Worm (Caenorhabditis elegans) whole organism, L2 larva: ENCODE results near the gene str-240.

Source experiments
- blmp-1 ChIP-seq: sonication (generic microtip); optimal IDR thresholded peaks from 2 replicates; lab custom pipeline; 2017; ENCODE audit warnings: missing genetic modification characterization, mild to moderate bottlenecking, missing compliant biosample characterization, antibody characterized with exemption, moderate library complexity; ENCODE audit not compliant: insufficient read depth
- mdl-1 ChIP-seq, 2 experiments: fragments of 150-350 bp in 1 of 2; sonication (generic microtip) in 1 of 2; optimal IDR thresholded peaks; 2 replicates each; lab custom pipeline; 2017; ENCODE audit warnings: missing biosample characterization in 2 of 2, missing genetic modification characterization in 2 of 2
- nhr-12 ChIP-seq: fragments of 150-350 bp; optimal IDR thresholded peaks from 2 replicates; lab custom pipeline; 2014; ENCODE audit warnings: missing biosample characterization, missing genetic modification characterization
- nhr-77 ChIP-seq: fragments of 150-350 bp; optimal IDR thresholded peaks from 2 replicates; lab custom pipeline; 2014; ENCODE audit warnings: missing biosample characterization, missing genetic modification characterization

- no peak for TF ChIP-seq mdl-1 (tag; optimal IDR thresholded peaks at IDR 0.05; lab: Kevin White, UChicago)
- no peak for TF ChIP-seq blmp-1 (tag; lab: Kevin White, UChicago)
- TF ChIP-seq nhr-77 (tag; lab: Kevin White, UChicago), result no peak
- no peak for TF ChIP-seq nhr-12
These were observed 40.0 kb downstream of the str-240 start, which contains the start of gene C38C3.4 for ce11 chrV:1481742-1482141.
